Fruit fly (Drosophila melanogaster) whole organism, prepupa: ENCODE measurements around the gene Rcd2.

Experiments used
- CG16779 ChIP-seq: fragments of 200-800 bp; sonication (Bioruptor generic); optimal IDR thresholded peaks from 3 replicates; lab custom pipeline; 2017; ENCODE audit warnings: missing biosample characterization, mild to moderate bottlenecking, missing genetic modification characterization
- Met ChIP-seq: fragments of 200-800 bp; sonication (Bioruptor generic); optimal IDR thresholded peaks from 3 replicates; lab custom pipeline; 2016; ENCODE audit warnings: missing biosample characterization, missing genetic modification characterization
- dac ChIP-seq: fragments of 200-800 bp; sonication (Bioruptor generic); optimal IDR thresholded peaks from 2 replicates; lab custom pipeline; 2017; ENCODE audit warnings: missing biosample characterization, mild to moderate bottlenecking, missing genetic modification characterization
- salr ChIP-seq, 2 experiments: fragments of 200-800 bp; sonication (Bioruptor generic); optimal IDR thresholded peaks; 3 replicates each; lab custom pipeline; 2016 to 2018; ENCODE audit warnings: missing biosample characterization in 2 of 2, missing genetic modification characterization in 2 of 2, mild to moderate bottlenecking in 1 of 2
- vri ChIP-seq: fragments of 200-800 bp; sonication (Bioruptor generic); optimal IDR thresholded peaks from 3 replicates; lab custom pipeline; 2016; ENCODE audit warnings: missing biosample characterization, mild to moderate bottlenecking, missing genetic modification characterization

DNA sequence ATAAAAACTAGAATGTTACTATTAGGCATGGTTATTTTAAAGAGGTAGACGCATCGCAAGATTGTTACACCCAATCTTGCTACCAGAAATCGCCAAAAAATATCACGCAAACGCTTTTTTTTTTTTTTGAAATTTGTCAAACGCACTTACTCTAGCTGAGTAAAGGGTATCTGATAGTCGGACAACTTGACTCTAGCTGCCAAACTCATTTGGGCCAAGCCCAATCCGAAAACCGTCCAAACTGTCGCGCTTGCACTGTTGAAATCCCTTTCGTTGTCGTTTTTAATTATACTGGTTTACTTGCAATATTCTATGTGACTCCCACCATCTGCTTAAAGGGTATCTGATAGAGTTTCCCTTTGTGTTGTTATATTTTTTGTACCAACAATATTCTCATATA lies 37.0 kb downstream of the Rcd2 start:
- TF ChIP-seq vri (GFP tag; lab: Kevin White, UChicago) (no peak), Met (no peak), salr (GFP tag; optimal IDR thresholded peaks at IDR 0.05; lab: Kevin White, UChicago) (no peak), CG16779 (tag; lab: Kevin White, UChicago) (no peak), dac (GFP tag; lab: Kevin White, UChicago) (no peak)
